Worm (Caenorhabditis elegans): ENCODE measurements around the gene zip-9.

The zip-9 gene

ce11 chrV:10951655-10952278, 9.5 kb downstream of the zip-9 start, which contains the start of gene F17C11.4 (continued):
- TF ChIP-seq lin-35 (GFP tag; optimal IDR thresholded peaks at IDR 0.05) (no peak), hrde-1 (tag; optimal IDR thresholded peaks at IDR 0.05; ENCODE audit: borderline replicate concordance) (no peak), ceh-40 (GFP tag; IDR thresholded peaks at IDR 0.05) (no peak), die-1 (tag; optimal IDR thresholded peaks at IDR 0.05) (peak; percentile 33), C06A6.2 (GFP tag; conservative IDR thresholded peaks at IDR 0.05) (0 out of 2 replicates have a peak, but pooled peaks have one; percentile 41), nhr-179 (tag; optimal IDR thresholded peaks at IDR 0.05) (no peak), lsl-1 (GFP tag; optimal IDR thresholded peaks at IDR 0.05) (no peak), F55B11.4 (tag; optimal IDR thresholded peaks at IDR 0.05; ENCODE audit: borderline replicate concordance, insufficient read depth) (no peak), F57A8.1 (GFP tag; optimal IDR thresholded peaks at IDR 0.05) (no peak), madf-6 (GFP tag; IDR thresholded peaks at IDR 0.05) (0 out of 2 replicates have a peak, but pooled peaks have one; percentile 13), unc-130 (GFP tag; optimal IDR thresholded peaks at IDR 0.05) (no peak), tbx-9 (tag; optimal IDR thresholded peaks at IDR 0.05; ENCODE audit: borderline replicate concordance) (no peak), F22D6.2 (tag; optimal IDR thresholded peaks at IDR 0.05) (peak; percentile 18), attf-3 (GFP tag; conservative IDR thresholded peaks at IDR 0.05) (no peak), F39B2.1 (GFP tag; IDR thresholded peaks at IDR 0.05) (no peak), F10E7.11 (tag; optimal IDR thresholded peaks at IDR 0.05) (no peak), let-526 (GFP tag; IDR thresholded peaks at IDR 0.05) (0 out of 2 replicates have a peak, but pooled peaks have one; percentile 68), mes-4 (tag; optimal IDR thresholded peaks at IDR 0.05) (no peak), F23B12.7 (tag; optimal IDR thresholded peaks at IDR 0.05; ENCODE audit: insufficient read depth) (no peak), rcor-1 (GFP tag; IDR thresholded peaks at IDR 0.05) (0 out of 2 replicates have a peak, but pooled peaks have one; percentile 10), efl-1 (GFP tag; optimal IDR thresholded peaks at IDR 0.05) (no peak), pha-4 (tag; optimal IDR thresholded peaks at IDR 0.05) (no peak), ztf-22 (GFP tag; optimal IDR thresholded peaks at IDR 0.05) (no peak), nfya-2 (GFP tag; IDR thresholded peaks at IDR 0.05) (no peak), cebp-1 (GFP tag; IDR thresholded peaks at IDR 0.05) (peak; percentile 77), cebp-1 (tag; optimal IDR thresholded peaks at IDR 0.05) (peak; percentile 91), aptf-3 (GFP tag; IDR thresholded peaks at IDR 0.05) (no peak), fkh-3 (tag; optimal IDR thresholded peaks at IDR 0.05) (no peak), let-607 (tag; optimal IDR thresholded peaks at IDR 0.05) (peak; percentile 38 to 44), ztf-3 (GFP tag; optimal IDR thresholded peaks at IDR 0.05) (no peak), lsy-27 (tag; optimal IDR thresholded peaks at IDR 0.05; ENCODE audit: borderline replicate concordance, insufficient read depth) (no peak), unc-62 (GFP tag; optimal IDR thresholded peaks at IDR 0.05) (peak; percentile 41), ets-4 (GFP tag; optimal IDR thresholded peaks at IDR 0.05) (no peak), ceh-27 (GFP tag; optimal IDR thresholded peaks at IDR 0.05) (no peak), gei-17 (GFP tag; optimal IDR thresholded peaks at IDR 0.05) (peak; percentile 2), F57C9.4 (tag; optimal IDR thresholded peaks at IDR 0.05) (peak; percentile 20), zim-3 (tag; optimal IDR thresholded peaks at IDR 0.05) (no peak), zfh-2 (GFP tag; conservative IDR thresholded peaks at IDR 0.05) (peak; percentile 64), F52B5.7 (tag; optimal IDR thresholded peaks at IDR 0.05) (no peak), aptf-2 (GFP tag; conservative IDR thresholded peaks at IDR 0.05) (no peak), nhr-80 (tag; optimal IDR thresholded peaks at IDR 0.05) (peak; percentile 85), madf-10 (tag; optimal IDR thresholded peaks at IDR 0.05) (peak; percentile 64), somi-1 (GFP tag; optimal IDR thresholded peaks at IDR 0.05) (peak; percentile 85), hmg-1.2 (GFP tag; IDR thresholded peaks at IDR 0.05) (peak; percentile 53; the same call in 1 of the 2 replicates), madf-8 (GFP tag; conservative IDR thresholded peaks at IDR 0.05) (no peak), hlh-26 (GFP tag; conservative IDR thresholded peaks at IDR 0.05) (no peak), sdz-38 (tag; optimal IDR thresholded peaks at IDR 0.05) (no peak), sea-2 (GFP tag; IDR thresholded peaks at IDR 0.05) (no peak)

All from whole organism, young adult.